Worm (Caenorhabditis elegans): ENCODE data around the gene klp-6.

DNA sequence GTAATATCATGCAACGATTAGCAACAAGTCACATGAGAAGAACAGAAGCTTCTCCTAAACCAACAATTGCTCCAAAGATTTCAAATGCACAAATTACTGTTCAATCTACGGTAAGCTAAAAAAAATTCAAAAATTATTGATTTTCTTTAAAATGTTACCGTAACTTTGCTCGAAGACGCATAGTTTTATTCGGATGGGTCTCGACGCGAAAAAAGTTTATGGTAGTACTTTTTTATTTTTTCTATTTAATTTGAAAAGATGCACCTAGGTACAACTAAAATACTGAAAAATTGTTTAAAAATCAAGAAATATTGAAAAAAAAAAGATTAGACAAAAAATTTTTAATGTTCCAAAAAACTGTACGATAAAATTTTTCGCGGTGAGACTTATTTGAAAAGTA is 43.1 kb upstream of the klp-6 start:
- no peak for TF ChIP-seq unc-62 (GFP tag; optimal IDR thresholded peaks at IDR 0.05)
- TF ChIP-seq ceh-83 (GFP tag; optimal IDR thresholded peaks at IDR 0.05): no peak
- TF ChIP-seq tbx-8 (GFP tag; optimal IDR thresholded peaks at IDR 0.05): no peak
- TF ChIP-seq lsy-2 (tag; optimal IDR thresholded peaks at IDR 0.05): no peak
- no peak for TF ChIP-seq elt-1 (tag; optimal IDR thresholded peaks at IDR 0.05; ENCODE audit: borderline replicate concordance, insufficient read depth)
- no peak for TF ChIP-seq ces-1 (GFP tag; optimal IDR thresholded peaks at IDR 0.05)
- TF ChIP-seq snpc-4 (tag; optimal IDR thresholded peaks at IDR 0.05): no peak
- TF ChIP-seq ham-2 (GFP tag; optimal IDR thresholded peaks at IDR 0.05): no peak
- no peak for TF ChIP-seq ceh-43 (GFP tag; optimal IDR thresholded peaks at IDR 0.05)
